1 fruit fly cellular context compared by ENCODE assay signal in the genomic region with DNA sequence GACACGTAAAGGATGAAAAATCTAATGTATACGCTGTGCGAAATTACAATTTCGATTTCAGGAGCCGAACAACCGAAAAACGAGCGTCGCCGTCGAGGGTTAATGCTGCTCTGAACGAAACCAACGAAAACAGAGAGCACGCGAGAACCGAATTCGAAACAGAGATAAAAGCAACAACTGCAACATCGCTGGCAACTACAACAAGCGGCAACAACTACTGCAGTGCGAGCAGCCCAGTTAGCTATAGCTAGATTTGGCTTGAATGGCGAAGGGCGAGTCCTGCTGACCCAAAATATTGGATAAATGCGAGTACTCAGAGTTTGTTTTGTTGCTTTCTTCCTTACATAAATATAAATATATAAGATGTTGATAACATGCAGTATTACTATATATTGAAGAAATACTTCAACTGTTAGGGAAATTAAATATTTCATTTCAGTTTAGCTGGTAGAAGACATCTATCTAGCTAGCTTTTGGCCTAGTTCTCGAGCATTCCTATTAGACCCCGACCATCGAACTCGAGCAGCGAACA.
A peak's percentile ranks its signal among the peaks of the same experiment; 100 is the strongest.
TF ChIP-seq lines count a peak whose summit lies in the region.

A gene (minus strand): TSS at position 178 of the 532 bp plus-strand sequence.

TF ChIP-seq in whole organism, embryonic, 481 proteins besides CTCF, POLR2A, EP300 and RAD21 (continued from another document and continues in another):
- TF ChIP-seq CG34376 (GFP tag; optimal IDR thresholded peaks at IDR 0.05; lab: Kevin White, UChicago) (peak; percentile 37), CG15696 (tag; optimal IDR thresholded peaks at IDR 0.05; lab: Kevin White, UChicago) (peak; percentile 11), seq (GFP tag; IDR thresholded peaks at IDR 0.05; lab: Robert Waterston, UW) (0 out of 2 replicates have a peak, but pooled peaks have one; percentile 10), dmrt99B (tag; optimal IDR thresholded peaks at IDR 0.05; lab: Kevin White, UChicago) (peak; percentile 53), HmgZ (tag; optimal IDR thresholded peaks at IDR 0.05; lab: Kevin White, UChicago) (peak; percentile 41), CG3995 (GFP tag; optimal IDR thresholded peaks at IDR 0.05; lab: Kevin White, UChicago) (no peak), CG10543 (GFP tag; optimal IDR thresholded peaks at IDR 0.05; lab: Kevin White, UChicago) (peak; percentile 50), lola (GFP tag; optimal IDR thresholded peaks at IDR 0.05; lab: Kevin White, UChicago) (peak in 1 of 3 experiments; percentile 47), CG9817 (tag; optimal IDR thresholded peaks at IDR 0.05; lab: Kevin White, UChicago) (peak; percentile 24), CG8924 (tag; optimal IDR thresholded peaks at IDR 0.05; lab: Kevin White, UChicago) (peak; percentile 54), bsh (GFP tag; optimal IDR thresholded peaks at IDR 0.05; lab: Kevin White, UChicago) (peak in 1 of 2 experiments; percentile 32), CG7745 (tag; optimal IDR thresholded peaks at IDR 0.05; lab: Kevin White, UChicago) (no peak), CG1024 (GFP tag; IDR thresholded peaks at IDR 0.05; lab: Robert Waterston, UW) (no peak), nom (GFP tag; optimal IDR thresholded peaks at IDR 0.05; lab: Kevin White, UChicago) (peak; percentile 27), Sox100B (GFP tag; optimal IDR thresholded peaks at IDR 0.05; lab: Kevin White, UChicago) (peak; percentile 49), NfI (GFP tag; optimal IDR thresholded peaks at IDR 0.05; lab: Kevin White, UChicago) (peak; percentile 44), Trl (optimal IDR thresholded peaks at IDR 0.05; lab: Kevin White, UChicago) (peak; percentile 5 to 43), Trl (GFP tag; optimal IDR thresholded peaks at IDR 0.05; lab: Kevin White, UChicago) (no peak), cg (GFP tag; optimal IDR thresholded peaks at IDR 0.05; lab: Kevin White, UChicago) (no peak), lab (GFP tag; optimal IDR thresholded peaks at IDR 0.05; lab: Kevin White, UChicago) (peak; percentile 8), CG2678 (tag; optimal IDR thresholded peaks at IDR 0.05; lab: Kevin White, UChicago) (peak; percentile 67), CG12299 (tag; optimal IDR thresholded peaks at IDR 0.05; lab: Kevin White, UChicago) (peak; percentile 25), pfk (GFP tag; optimal IDR thresholded peaks at IDR 0.05; lab: Kevin White, UChicago) (no peak), CG4424 (GFP tag; optimal IDR thresholded peaks at IDR 0.05; lab: Kevin White, UChicago) (peak; percentile 33), CG18262 (tag; optimal IDR thresholded peaks at IDR 0.05; lab: Kevin White, UChicago) (peak; percentile 61), CG3163 (GFP tag; optimal IDR thresholded peaks at IDR 0.05; lab: Kevin White, UChicago) (no peak), Doc2 (GFP tag; IDR thresholded peaks at IDR 0.05; lab: Robert Waterston, UW) (no peak), CG9609 (GFP tag; optimal IDR thresholded peaks at IDR 0.05; lab: Kevin White, UChicago) (no peak), CG17359 (tag; optimal IDR thresholded peaks at IDR 0.05; lab: Kevin White, UChicago) (peak; percentile 11), CG8290 (GFP tag; optimal IDR thresholded peaks at IDR 0.05; lab: Kevin White, UChicago) (peak; percentile 11), CG8290 (tag; optimal IDR thresholded peaks at IDR 0.05; lab: Kevin White, UChicago) (no peak), stwl (tag; optimal IDR thresholded peaks at IDR 0.05; lab: Kevin White, UChicago) (no peak), Deaf1 (tag; optimal IDR thresholded peaks at IDR 0.05; lab: Kevin White, UChicago) (peak; percentile 68), CG31441 (GFP tag; IDR thresholded peaks at IDR 0.05; lab: Robert Waterston, UW) (peak; percentile 53), CG11247 (GFP tag; IDR thresholded peaks at IDR 0.05; lab: Robert Waterston, UW) (no peak), vvl (GFP tag; IDR thresholded peaks at IDR 0.05; lab: Robert Waterston, UW) (peak; percentile 26; the same call in 1 of the 2 replicates), jigr1 (GFP tag; IDR thresholded peaks at IDR 0.05; lab: Robert Waterston, UW) (no peak), Fer1 (GFP tag; optimal IDR thresholded peaks at IDR 0.05; lab: Kevin White, UChicago) (peak; percentile 63), prd (optimal IDR thresholded peaks at IDR 0.05; lab: Kevin White, UChicago) (no peak), prd (GFP tag; IDR thresholded peaks at IDR 0.05; lab: Robert Waterston, UW) (peak; percentile 27; the same call in 1 of the 3 replicates), Lhr (GFP tag; optimal IDR thresholded peaks at IDR 0.05; lab: Kevin White, UChicago) (peak; percentile 14), Oli (tag; optimal IDR thresholded peaks at IDR 0.05; lab: Kevin White, UChicago) (peak; percentile 24), kni (GFP tag; optimal IDR thresholded peaks at IDR 0.05; lab: Kevin White, UChicago) (peak; percentile 98), pros (GFP tag; optimal IDR thresholded peaks at IDR 0.05; lab: Kevin White, UChicago) (peak; percentile 22), E2f2 (GFP tag; IDR thresholded peaks at IDR 0.05; lab: Robert Waterston, UW) (peak; percentile 21; the same call in 1 of the 2 replicates), CG15011 (GFP tag; optimal IDR thresholded peaks at IDR 0.05; lab: Kevin White, UChicago) (peak; percentile 34), NFAT (GFP tag; IDR thresholded peaks at IDR 0.05; lab: Robert Waterston, UW) (no peak), tin (GFP tag; optimal IDR thresholded peaks at IDR 0.05; lab: Kevin White, UChicago) (no peak), Jarid2 (GFP tag; optimal IDR thresholded peaks at IDR 0.05; lab: Kevin White, UChicago) (peak; percentile 85), CG7839 (tag; optimal IDR thresholded peaks at IDR 0.05; lab: Kevin White, UChicago) (peak; percentile 60), ham (GFP tag; IDR thresholded peaks at IDR 0.05; lab: Robert Waterston, UW) (no peak), CG18599 (GFP tag; optimal IDR thresholded peaks at IDR 0.05; lab: Kevin White, UChicago) (peak; percentile 57), dati (GFP tag; IDR thresholded peaks at IDR 0.05; lab: Robert Waterston, UW) (no peak), tna (GFP tag; IDR thresholded peaks at IDR 0.05; lab: Robert Waterston, UW; ENCODE audit: partially characterized antibody) (no peak), lmd (GFP tag; IDR thresholded peaks at IDR 0.05; lab: Robert Waterston, UW) (peak; percentile 29; the same call in 1 of the 2 replicates), dpn (GFP tag; optimal IDR thresholded peaks at IDR 0.05; lab: Kevin White, UChicago) (peak in 1 of 2 experiments; percentile 22), Sry-β (GFP tag; optimal IDR thresholded peaks at IDR 0.05; lab: Kevin White, UChicago) (peak; percentile 98), row (GFP tag; IDR thresholded peaks at IDR 0.05; lab: Robert Waterston, UW) (peak; percentile 94), Dbx (GFP tag; IDR thresholded peaks at IDR 0.05; lab: Robert Waterston, UW) (no peak), CG10979 (tag; optimal IDR thresholded peaks at IDR 0.05; lab: Kevin White, UChicago) (peak; percentile 31), NC2β (GFP tag; optimal IDR thresholded peaks at IDR 0.05; lab: Kevin White, UChicago) (no peak), CG4328 (GFP tag; optimal IDR thresholded peaks at IDR 0.05; lab: Kevin White, UChicago) (no peak), CG5245 (GFP tag; optimal IDR thresholded peaks at IDR 0.05; lab: Kevin White, UChicago) (no peak), CoRest (tag; optimal IDR thresholded peaks at IDR 0.05; lab: Kevin White, UChicago) (peak; percentile 60), ssp (GFP tag; IDR thresholded peaks at IDR 0.05; lab: Robert Waterston, UW) (no peak), CG34422 (GFP tag; IDR thresholded peaks at IDR 0.05; lab: Robert Waterston, UW) (0 out of 3 replicates have a peak, but pooled peaks have one; percentile 40), CG13775 (GFP tag; optimal IDR thresholded peaks at IDR 0.05; lab: Kevin White, UChicago) (peak; percentile 24), Med (GFP tag; lab: Kevin White, UChicago) (peak; percentile 63), nerfin-1 (tag; optimal IDR thresholded peaks at IDR 0.05; lab: Kevin White, UChicago) (peak; percentile 35), sr (GFP tag; IDR thresholded peaks at IDR 0.05; lab: Robert Waterston, UW) (no peak), CG3281 (GFP tag; optimal IDR thresholded peaks at IDR 0.05; lab: Kevin White, UChicago) (peak; percentile 38), BEAF-32 (GFP tag; optimal IDR thresholded peaks at IDR 0.05; lab: Kevin White, UChicago) (no peak), CG3838 (GFP tag; optimal IDR thresholded peaks at IDR 0.05; lab: Kevin White, UChicago) (peak; percentile 83), Hr3 (GFP tag; optimal IDR thresholded peaks at IDR 0.05; lab: Kevin White, UChicago) (peak; percentile 15), CG17829 (tag; optimal IDR thresholded peaks at IDR 0.05; lab: Kevin White, UChicago) (peak; percentile 61), abd-A (tag; optimal IDR thresholded peaks at IDR 0.05; lab: Kevin White, UChicago) (peak; percentile 9), Atf3 (GFP tag; optimal IDR thresholded peaks at IDR 0.05; lab: Kevin White, UChicago) (no peak), sqz (GFP tag; optimal IDR thresholded peaks at IDR 0.05; lab: Kevin White, UChicago) (peak; percentile 32), CG10274 (GFP tag; optimal IDR thresholded peaks at IDR 0.05; lab: Kevin White, UChicago) (no peak), twi (tag; optimal IDR thresholded peaks at IDR 0.05; lab: Kevin White, UChicago) (peak; percentile 41), CG18764 (GFP tag; optimal IDR thresholded peaks at IDR 0.05; lab: Kevin White, UChicago) (no peak), lilli (GFP tag; optimal IDR thresholded peaks at IDR 0.05; lab: Kevin White, UChicago) (peak; percentile 10), Antp (GFP tag; optimal IDR thresholded peaks at IDR 0.05; lab: Kevin White, UChicago) (no peak), CG30403 (GFP tag; optimal IDR thresholded peaks at IDR 0.05; lab: Kevin White, UChicago) (peak; percentile 52), az2 (GFP tag; optimal IDR thresholded peaks at IDR 0.05; lab: Kevin White, UChicago) (peak; percentile 34), Max (GFP tag; optimal IDR thresholded peaks at IDR 0.05; lab: Kevin White, UChicago) (peak; percentile 44), schlank (tag; optimal IDR thresholded peaks at IDR 0.05; lab: Kevin White, UChicago) (no peak), chif (GFP tag; optimal IDR thresholded peaks at IDR 0.05; lab: Kevin White, UChicago) (no peak), CG11723 (GFP tag; optimal IDR thresholded peaks at IDR 0.05; lab: Kevin White, UChicago) (peak; percentile 11), CG7556 (GFP tag; optimal IDR thresholded peaks at IDR 0.05; lab: Kevin White, UChicago) (peak; percentile 62), nau (GFP tag; optimal IDR thresholded peaks at IDR 0.05; lab: Kevin White, UChicago) (peak; percentile 18), Rfx (GFP tag; IDR thresholded peaks at IDR 0.05; lab: Robert Waterston, UW) (peak; percentile 27; the same call in 1 of the 2 replicates), cwo (GFP tag; optimal IDR thresholded peaks at IDR 0.05; lab: Kevin White, UChicago) (peak; percentile 24), CG15514 (GFP tag; optimal IDR thresholded peaks at IDR 0.05; lab: Kevin White, UChicago) (peak; percentile 97), CG2120 (GFP tag; optimal IDR thresholded peaks at IDR 0.05; lab: Kevin White, UChicago) (peak; percentile 31), jing (GFP tag; optimal IDR thresholded peaks at IDR 0.05; lab: Kevin White, UChicago) (no peak), CG2129 (GFP tag; IDR thresholded peaks at IDR 0.05; lab: Robert Waterston, UW; ENCODE audit: partially characterized antibody) (no peak), pzg (GFP tag; optimal IDR thresholded peaks at IDR 0.05; lab: Kevin White, UChicago) (no peak), odd (GFP tag; optimal IDR thresholded peaks at IDR 0.05; lab: Kevin White, UChicago) (peak; percentile 13), chm (GFP tag; IDR thresholded peaks at IDR 0.05; lab: Robert Waterston, UW) (peak; percentile 56; the same call in 1 of the 2 replicates), CG11504 (tag; optimal IDR thresholded peaks at IDR 0.05; lab: Kevin White, UChicago) (peak; percentile 73), amos (GFP tag; IDR thresholded peaks at IDR 0.05; lab: Robert Waterston, UW; ENCODE audit: partially characterized antibody) (0 out of 2 replicates have a peak, but pooled peaks have one; percentile 18), CG12769 (tag; optimal IDR thresholded peaks at IDR 0.05; lab: Kevin White, UChicago) (peak; percentile 31), CG6654 (GFP tag; optimal IDR thresholded peaks at IDR 0.05; lab: Kevin White, UChicago) (no peak), CG4730 (GFP tag; IDR thresholded peaks at IDR 0.05; lab: Robert Waterston, UW) (no peak), CG15479 (GFP tag; optimal IDR thresholded peaks at IDR 0.05; lab: Kevin White, UChicago) (peak; percentile 47), CG10959 (GFP tag; IDR thresholded peaks at IDR 0.05; lab: Robert Waterston, UW) (peak; percentile 77), HLHmδ (GFP tag; optimal IDR thresholded peaks at IDR 0.05; lab: Kevin White, UChicago) (no peak), mirr (GFP tag; optimal IDR thresholded peaks at IDR 0.05; lab: Kevin White, UChicago) (no peak), CG4360 (GFP tag; IDR thresholded peaks at IDR 0.05; lab: Robert Waterston, UW) (peak; percentile 4; the same call in 1 of the 2 replicates), CG30020 (tag; optimal IDR thresholded peaks at IDR 0.05; lab: Kevin White, UChicago) (peak; percentile 2), CG6813 (GFP tag; optimal IDR thresholded peaks at IDR 0.05; lab: Kevin White, UChicago) (no peak), Chrac-16 (GFP tag; optimal IDR thresholded peaks at IDR 0.05; lab: Kevin White, UChicago) (peak; percentile 22), slou (GFP tag; optimal IDR thresholded peaks at IDR 0.05; lab: Kevin White, UChicago) (peak; percentile 13), CG10209 (GFP tag; optimal IDR thresholded peaks at IDR 0.05; lab: Kevin White, UChicago) (peak; percentile 25), eve (GFP tag; optimal IDR thresholded peaks at IDR 0.05; lab: Kevin White, UChicago) (peak in 1 of 2 experiments; percentile 30), CG14710 (tag; optimal IDR thresholded peaks at IDR 0.05; lab: Kevin White, UChicago) (peak; percentile 47), sug (tag; optimal IDR thresholded peaks at IDR 0.05; lab: Kevin White, UChicago) (peak; percentile 41), lov (optimal IDR thresholded peaks at IDR 0.05; lab: Kevin White, UChicago) (peak; percentile 51), lov (GFP tag; IDR thresholded peaks at IDR 0.05; lab: Robert Waterston, UW) (0 out of 3 replicates have a peak, but pooled peaks have one; percentile 5), sob (GFP tag; IDR thresholded peaks at IDR 0.05; lab: Robert Waterston, UW) (0 out of 2 replicates have a peak, but pooled peaks have one; percentile 17), tup (GFP tag; optimal IDR thresholded peaks at IDR 0.05; lab: Kevin White, UChicago) (no peak), CG13296 (GFP tag; optimal IDR thresholded peaks at IDR 0.05; lab: Kevin White, UChicago) (peak; percentile 58), CG3847 (GFP tag; IDR thresholded peaks at IDR 0.05; lab: Robert Waterston, UW) (0 out of 2 replicates have a peak, but pooled peaks have one; percentile 22)
